Worm (Caenorhabditis elegans) whole organism, late embryonic: ENCODE data around the gene F59B10.2.

Experiments
- C08G9.2 ChIP-seq: sonication (generic microtip); optimal IDR thresholded peaks from 2 replicates; lab custom pipeline; 2016; ENCODE audit warnings: mild to moderate bottlenecking, missing genetic modification characterization, moderate library complexity, missing compliant biosample characterization
- T23F11.4 ChIP-seq: fragments of 200-800 bp; sonication (Bioruptor generic); optimal IDR thresholded peaks from 2 replicates; lab custom pipeline; 2018; ENCODE audit warnings: mild to moderate bottlenecking, missing genetic modification characterization, missing compliant biosample characterization
- ama-1 ChIP-seq: fragments of 150-350 bp; optimal IDR thresholded peaks from 2 replicates; lab custom pipeline; 2014
- ceh-14 ChIP-seq: sonication (generic microtip); optimal IDR thresholded peaks from 2 replicates; lab custom pipeline; 2016; ENCODE audit warnings: missing genotype, missing genetic modification characterization, missing compliant biosample characterization
- ceh-19 ChIP-seq: fragments of 200-800 bp; sonication (Bioruptor generic); optimal IDR thresholded peaks from 2 replicates; lab custom pipeline; 2018; ENCODE audit warnings: mild to moderate bottlenecking, missing genetic modification characterization, missing compliant biosample characterization
- ceh-22 ChIP-seq: sonication (generic microtip); optimal IDR thresholded peaks from 2 replicates; lab custom pipeline; 2017; ENCODE audit warnings: missing biosample characterization, missing genetic modification characterization
- ceh-24 ChIP-seq: sonication (generic microtip); optimal IDR thresholded peaks from 2 replicates; lab custom pipeline; 2016; ENCODE audit warnings: mild to moderate bottlenecking, missing genetic modification characterization, missing compliant biosample characterization
- ceh-31 ChIP-seq: sonication (generic microtip); optimal IDR thresholded peaks from 2 replicates; lab custom pipeline; 2016; ENCODE audit warnings: missing genetic modification characterization, missing compliant biosample characterization
- ceh-45 ChIP-seq: fragments of 200-800 bp; sonication (Bioruptor generic); IDR thresholded peaks from 2 replicates; pipeline ENCODE4 v1.3.6; 2022; ENCODE audit warnings: missing genetic modification reagents, missing genetic modification characterization, missing compliant biosample characterization
- dmd-4 ChIP-seq: sonication (generic microtip); optimal IDR thresholded peaks from 2 replicates; lab custom pipeline; 2016; ENCODE audit warnings: borderline replicate concordance, missing genetic modification characterization, missing compliant biosample characterization
- dve-1 ChIP-seq: sonication (generic microtip); optimal IDR thresholded peaks from 2 replicates; lab custom pipeline; 2017; ENCODE audit warnings: antibody characterized with exemption, mild to moderate bottlenecking, missing genetic modification characterization, missing compliant biosample characterization
- elt-4 ChIP-seq: sonication (generic microtip); optimal IDR thresholded peaks from 2 replicates; lab custom pipeline; 2016; ENCODE audit warnings: missing genetic modification characterization, missing compliant biosample characterization
- ets-4 ChIP-seq: sonication (generic microtip); optimal IDR thresholded peaks from 2 replicates; lab custom pipeline; 2016; ENCODE audit warnings: missing genetic modification characterization, missing compliant biosample characterization
- fax-1 ChIP-seq: sonication (generic microtip); optimal IDR thresholded peaks from 2 replicates; lab custom pipeline; 2016; ENCODE audit warnings: missing genotype, missing genetic modification characterization, missing compliant biosample characterization
- fkh-10 ChIP-seq: fragments of 150-350 bp; optimal IDR thresholded peaks from 2 replicates; lab custom pipeline; 2014; ENCODE audit warnings: missing biosample characterization, missing genetic modification reagents, missing genetic modification characterization
- gmeb-2 ChIP-seq: sonication (generic microtip); optimal IDR thresholded peaks from 2 replicates; lab custom pipeline; 2016; ENCODE audit warnings: missing genetic modification characterization, inconsistent platforms, missing compliant biosample characterization
- hlh-15 ChIP-seq: sonication (generic microtip); optimal IDR thresholded peaks from 2 replicates; lab custom pipeline; 2016; ENCODE audit warnings: missing genetic modification characterization, missing compliant biosample characterization
- hlh-6 ChIP-seq: sonication (generic microtip); optimal IDR thresholded peaks from 2 replicates; lab custom pipeline; 2016; ENCODE audit warnings: missing genotype, missing genetic modification characterization, missing compliant biosample characterization
- hlh-8 ChIP-seq: sonication (generic microtip); optimal IDR thresholded peaks from 2 replicates; lab custom pipeline; 2016; ENCODE audit warnings: missing genotype, missing genetic modification characterization, missing compliant biosample characterization
- lim-6 ChIP-seq: sonication (generic microtip); optimal IDR thresholded peaks from 2 replicates; lab custom pipeline; 2016; ENCODE audit warnings: missing genetic modification characterization, missing compliant biosample characterization
- mec-3 ChIP-seq: sonication (generic microtip); optimal IDR thresholded peaks from 2 replicates; lab custom pipeline; 2016; ENCODE audit warnings: borderline replicate concordance, missing genetic modification characterization, missing compliant biosample characterization
- nfya-1 ChIP-seq: sonication (generic microtip); optimal IDR thresholded peaks from 2 replicates; lab custom pipeline; 2017; ENCODE audit warnings: missing genetic modification characterization, mild to moderate bottlenecking, missing compliant biosample characterization, antibody characterized with exemption, moderate library complexity
- nhr-11 ChIP-seq: fragments of 150-350 bp; optimal IDR thresholded peaks from 2 replicates; lab custom pipeline; 2014; ENCODE audit warnings: missing biosample characterization, missing genetic modification characterization
- nhr-232 ChIP-seq: sonication (generic microtip); optimal IDR thresholded peaks from 2 replicates; lab custom pipeline; 2016; ENCODE audit warnings: missing genetic modification characterization, missing compliant biosample characterization
- odd-2 ChIP-seq: sonication (generic microtip); optimal IDR thresholded peaks from 2 replicates; lab custom pipeline; 2017; ENCODE audit warnings: antibody characterized with exemption, mild to moderate bottlenecking, missing genetic modification characterization, missing compliant biosample characterization
- pat-9 ChIP-seq: fragments of 200-800 bp; sonication (Bioruptor generic); optimal IDR thresholded peaks from 2 replicates; lab custom pipeline; 2018; ENCODE audit warnings: mild to moderate bottlenecking, missing genetic modification characterization, moderate library complexity, missing compliant biosample characterization
- pha-2 ChIP-seq: sonication (generic microtip); optimal IDR thresholded peaks from 2 replicates; lab custom pipeline; 2017; ENCODE audit warnings: mild to moderate bottlenecking, missing genetic modification characterization, missing compliant biosample characterization
- pqm-1 ChIP-seq: sonication (generic microtip); optimal IDR thresholded peaks from 2 replicates; lab custom pipeline; 2016; ENCODE audit warnings: missing genetic modification characterization, missing compliant biosample characterization
- ref-2 ChIP-seq: sonication (generic microtip); optimal IDR thresholded peaks from 2 replicates; lab custom pipeline; 2016; ENCODE audit warnings: missing genetic modification characterization, missing compliant biosample characterization
- sox-2 ChIP-seq: fragments of 200-800 bp; sonication (Bioruptor generic); IDR thresholded peaks from 2 replicates; pipeline ENCODE4 v1.3.6; 2022; ENCODE audit warnings: missing genetic modification reagents, missing genetic modification characterization, missing compliant biosample characterization
- sox-4 ChIP-seq: sonication (generic microtip); optimal IDR thresholded peaks from 2 replicates; lab custom pipeline; 2017; ENCODE audit warnings: mild to moderate bottlenecking, missing genetic modification characterization, inconsistent platforms, missing compliant biosample characterization
- syd-9 ChIP-seq: sonication (generic microtip); optimal IDR thresholded peaks from 2 replicates; lab custom pipeline; 2016; ENCODE audit warnings: mild to moderate bottlenecking, missing genetic modification characterization, moderate library complexity, missing compliant biosample characterization
- unc-3 ChIP-seq, 2 experiments: fragments of 200-800 bp in 1 of 2; sonication (Bioruptor generic) in 1 of 2; sonication (generic microtip) in 1 of 2; conservative IDR thresholded peaks in 1 of 2; optimal IDR thresholded peaks in 1 of 2; 2 replicates each; pipeline versions ENCODE4 v1.3.6 to Lab custom; 2016 to 2022; ENCODE audit warnings: missing compliant biosample characterization in 2 of 2, missing genetic modification characterization in 2 of 2, missing genetic modification reagents in 1 of 2
- unc-55 ChIP-seq: sonication (generic microtip); optimal IDR thresholded peaks from 2 replicates; lab custom pipeline; 2017; ENCODE audit warnings: missing biosample characterization, missing genetic modification reagents, missing genetic modification characterization

The F59B10.2 gene

ce11 chrII:10533985-10534384 lies 24.3 kb upstream of the F59B10.2 start:
- TF ChIP-seq ref-2 (tag; lab: Kevin White, UChicago) (no peak), mec-3 (no peak)

- TF ChIP-seq dve-1 (tag; lab: Kevin White, UChicago): no peak
- TF ChIP-seq mec-3: no peak
- TF ChIP-seq ceh-45 (GFP tag; lab: Robert Waterston, UW): no peak
- no peak for TF ChIP-seq lim-6 (tag; lab: Kevin White, UChicago)
- TF ChIP-seq nhr-232 (tag; lab: Kevin White, UChicago): no peak
- TF ChIP-seq elt-4: no peak
- no peak for TF ChIP-seq unc-55 (GFP tag; lab: Kevin White, UChicago)
- TF ChIP-seq nfya-1: no peak
- TF ChIP-seq hlh-15: no peak
- TF ChIP-seq syd-9 (tag; lab: Kevin White, UChicago): no peak
- no peak for TF ChIP-seq nhr-11 (tag; lab: Kevin White, UChicago)
- TF ChIP-seq, all 69 proteins: peak for 0
Observed at ce11 chrII:10531604-10532003, 22.0 kb upstream of the F59B10.2 start.

ce11 chrII:10530907-10531306 lies 21.3 kb upstream of the F59B10.2 start:
- TF ChIP-seq ceh-45 (GFP tag; lab: Robert Waterston, UW): no peak
- TF ChIP-seq ceh-19 (GFP tag; lab: Kevin White, UChicago): no peak
- TF ChIP-seq unc-55 (GFP tag; lab: Kevin White, UChicago): no peak
- TF ChIP-seq ceh-31 (tag; lab: Kevin White, UChicago): no peak
- TF ChIP-seq pha-2: no peak
- TF ChIP-seq ceh-14 (tag; lab: Kevin White, UChicago): no peak
- no peak for TF ChIP-seq ceh-22 (tag; lab: Kevin White, UChicago)
- TF ChIP-seq odd-2 (tag; lab: Kevin White, UChicago): no peak
- TF ChIP-seq ets-4: no peak
- TF ChIP-seq gmeb-2 (tag; lab: Kevin White, UChicago): no peak
- TF ChIP-seq lim-6 (tag; lab: Kevin White, UChicago): no peak
- TF ChIP-seq sox-2 (GFP tag; lab: Robert Waterston, UW): no peak
- TF ChIP-seq dmd-4 (tag; lab: Kevin White, UChicago): no peak
- TF ChIP-seq unc-3 (GFP tag; conservative IDR thresholded peaks at IDR 0.05; lab: Robert Waterston, UW): no peak
- no peak for TF ChIP-seq unc-3 (tag; optimal IDR thresholded peaks at IDR 0.05; lab: Kevin White, UChicago)
- no peak for TF ChIP-seq nhr-232 (tag; lab: Kevin White, UChicago)
- TF ChIP-seq C08G9.2 (tag; lab: Kevin White, UChicago): no peak
- TF ChIP-seq T23F11.4: no peak
- TF ChIP-seq, all 69 proteins: peak for 0

- TF ChIP-seq hlh-6 (tag; lab: Kevin White, UChicago) (peak; percentile 19), ceh-24 (no peak)
Observed at ce11 chrII:10529218-10529751, 19.6 kb upstream of the F59B10.2 start.

- peak; percentile 49 for TF ChIP-seq elt-4
- TF ChIP-seq lim-6 (tag; lab: Kevin White, UChicago): no peak
- no peak for TF ChIP-seq fkh-10 (GFP tag; lab: Kevin White, UChicago)
- no peak for TF ChIP-seq nhr-11 (tag; lab: Kevin White, UChicago)
- no peak for TF ChIP-seq unc-3 (GFP tag; conservative IDR thresholded peaks at IDR 0.05; lab: Robert Waterston, UW)
- no peak for TF ChIP-seq unc-3 (tag; optimal IDR thresholded peaks at IDR 0.05; lab: Kevin White, UChicago)
- no peak for TF ChIP-seq hlh-8 (tag; lab: Kevin White, UChicago)
- TF ChIP-seq pat-9 (tag; lab: Kevin White, UChicago): no peak
- TF ChIP-seq pha-2: no peak
- no peak for TF ChIP-seq gmeb-2 (tag; lab: Kevin White, UChicago)
- TF ChIP-seq sox-4 (tag; lab: Kevin White, UChicago): no peak
- TF ChIP-seq ceh-14 (tag; lab: Kevin White, UChicago): no peak
- TF ChIP-seq ama-1 (lab: Kevin White, UChicago): no peak
- peak; percentile 14 for TF ChIP-seq fax-1
- TF ChIP-seq pqm-1: no peak
- no peak for TF ChIP-seq sox-2 (GFP tag; lab: Robert Waterston, UW)
- TF ChIP-seq, all 69 proteins: peak for 2
Observed at ce11 chrII:10527649-10528134, 18.0 kb upstream of the F59B10.2 start, which contains the start of gene mab-10. TSS of gene mab-10 (plus strand) at chrII:10528084.
